Fruit fly (Drosophila melanogaster): ENCODE data around the gene rg.

rg gene

dm6 chrX:5038411-5038810 lies 47.1 kb upstream of the rg start (continued):
- peak; percentile 75 for TF ChIP-seq sens (GFP tag)
- no peak for TF ChIP-seq CG12659 (GFP tag; optimal IDR thresholded peaks at IDR 0.05)
- no peak for TF ChIP-seq ewg (GFP tag; optimal IDR thresholded peaks at IDR 0.05)
- no peak for TF ChIP-seq CG15601 (tag; optimal IDR thresholded peaks at IDR 0.05)
- TF ChIP-seq HLHmδ (GFP tag; optimal IDR thresholded peaks at IDR 0.05) = no peak
- TF ChIP-seq Dad (GFP tag; optimal IDR thresholded peaks at IDR 0.05) = no peak
- no peak for TF ChIP-seq repo (GFP tag; optimal IDR thresholded peaks at IDR 0.05)
- no peak for TF ChIP-seq CG8388 (GFP tag; optimal IDR thresholded peaks at IDR 0.05)
- TF ChIP-seq CG9215 (GFP tag; IDR thresholded peaks at IDR 0.05) = no peak; the same call in 1 of the 2 replicates
- no peak for TF ChIP-seq Med (GFP tag)
- peak; percentile 1 for TF ChIP-seq Sox102F (GFP tag; optimal IDR thresholded peaks at IDR 0.05)
- TF ChIP-seq pita (GFP tag; optimal IDR thresholded peaks at IDR 0.05) = no peak
- no peak for TF ChIP-seq Tbp (GFP tag; optimal IDR thresholded peaks at IDR 0.05)
- no peak for TF ChIP-seq gsb (GFP tag; IDR thresholded peaks at IDR 0.05)
- no peak for TF ChIP-seq B-H1 (GFP tag; IDR thresholded peaks at IDR 0.05)
- TF ChIP-seq CG8478 (optimal IDR thresholded peaks at IDR 0.05) = no peak
- no peak for TF ChIP-seq CG11398 (GFP tag; optimal IDR thresholded peaks at IDR 0.05)
- TF ChIP-seq CG4404 (GFP tag; IDR thresholded peaks at IDR 0.05) = no peak
- no peak for TF ChIP-seq HHEX (GFP tag; optimal IDR thresholded peaks at IDR 0.05)
- no peak for TF ChIP-seq tna (GFP tag; IDR thresholded peaks at IDR 0.05; ENCODE audit: partially characterized antibody)
- TF ChIP-seq CG18011 (GFP tag; optimal IDR thresholded peaks at IDR 0.05) = no peak
- no peak for TF ChIP-seq Ada2b (GFP tag; IDR thresholded peaks at IDR 0.05)
- no peak for TF ChIP-seq zf30C (GFP tag; optimal IDR thresholded peaks at IDR 0.05)
- peak; percentile 8 for TF ChIP-seq Blimp-1 (GFP tag; optimal IDR thresholded peaks at IDR 0.05)
- TF ChIP-seq CG3995 (GFP tag; optimal IDR thresholded peaks at IDR 0.05) = no peak
- TF ChIP-seq CG6791 (GFP tag; IDR thresholded peaks at IDR 0.05; ENCODE audit: partially characterized antibody) = no peak
- no peak for TF ChIP-seq shn (GFP tag; optimal IDR thresholded peaks at IDR 0.05)
- TF ChIP-seq crp (GFP tag; optimal IDR thresholded peaks at IDR 0.05) = no peak
- no peak for TF ChIP-seq HmgD (GFP tag; optimal IDR thresholded peaks at IDR 0.05)
- no peak for TF ChIP-seq D19B (GFP tag; optimal IDR thresholded peaks at IDR 0.05)
- no peak for TF ChIP-seq dysf (GFP tag; IDR thresholded peaks at IDR 0.05)
- no peak for TF ChIP-seq PHDP (tag; optimal IDR thresholded peaks at IDR 0.05)
- no peak for TF ChIP-seq Abd-B (GFP tag; optimal IDR thresholded peaks at IDR 0.05)
- TF ChIP-seq dmrt11E (tag; optimal IDR thresholded peaks at IDR 0.05) = no peak
- no peak for TF ChIP-seq Chrac-16 (GFP tag; optimal IDR thresholded peaks at IDR 0.05)
- no peak for TF ChIP-seq CG14965 (GFP tag; optimal IDR thresholded peaks at IDR 0.05; ENCODE audit: borderline replicate concordance)
- TF ChIP-seq Hr51 (GFP tag; optimal IDR thresholded peaks at IDR 0.05) = no peak
- no peak for TF ChIP-seq CG17385 (GFP tag; optimal IDR thresholded peaks at IDR 0.05)
- no peak for TF ChIP-seq Deaf1 (tag; optimal IDR thresholded peaks at IDR 0.05)
- TF ChIP-seq Poxn (GFP tag; IDR thresholded peaks at IDR 0.05) = no peak
- no peak for TF ChIP-seq Dek (tag; optimal IDR thresholded peaks at IDR 0.05)
- no peak for TF ChIP-seq wor (GFP tag; IDR thresholded peaks at IDR 0.05)
- no peak for TF ChIP-seq CG7271 (tag; optimal IDR thresholded peaks at IDR 0.05)
- TF ChIP-seq CG12236 (GFP tag; optimal IDR thresholded peaks at IDR 0.05) = no peak
- TF ChIP-seq pfk (GFP tag; optimal IDR thresholded peaks at IDR 0.05) = no peak
- no peak for TF ChIP-seq CG17912 (GFP tag; optimal IDR thresholded peaks at IDR 0.05)
- TF ChIP-seq CG7556 (GFP tag; optimal IDR thresholded peaks at IDR 0.05) = no peak
- peak; percentile 47 for TF ChIP-seq CG12769 (tag; optimal IDR thresholded peaks at IDR 0.05)
- no peak for TF ChIP-seq CG4707 (GFP tag; optimal IDR thresholded peaks at IDR 0.05)
- TF ChIP-seq Ptx1 (GFP tag; IDR thresholded peaks at IDR 0.05) = no peak
- no peak for TF ChIP-seq al (GFP tag; IDR thresholded peaks at IDR 0.05)

Data from whole organism, embryonic.